Worm (Caenorhabditis elegans): ENCODE data around the gene Y51H7BR.8.

The Y51H7BR.8 gene

ce11 chrII:1519867-1520266, 853 bp downstream of the Y51H7BR.8 start (continued):
- TF ChIP-seq madf-9 (GFP tag; conservative IDR thresholded peaks at IDR 0.05) (peak; percentile 79), ztf-11 (tag; optimal IDR thresholded peaks at IDR 0.05) (no peak), sdz-12 (GFP tag; optimal IDR thresholded peaks at IDR 0.05) (no peak), daf-16 (GFP tag; optimal IDR thresholded peaks at IDR 0.05) (peak in 1 of 2 experiments; percentile 23), daf-16 (tag; optimal IDR thresholded peaks at IDR 0.05) (no peak), mdt-29 (GFP tag; IDR thresholded peaks at IDR 0.05) (no peak), lin-13 (GFP tag; optimal IDR thresholded peaks at IDR 0.05) (peak; percentile 54), nhr-102 (tag; optimal IDR thresholded peaks at IDR 0.05) (no peak), lir-3 (tag; optimal IDR thresholded peaks at IDR 0.05) (no peak), skn-1 (tag; optimal IDR thresholded peaks at IDR 0.05) (no peak), Y48G9A.11 (GFP tag; IDR thresholded peaks at IDR 0.05) (peak; percentile 65; the same call in 1 of the 2 replicates), hlh-11 (tag; optimal IDR thresholded peaks at IDR 0.05) (no peak), snpc-1.2 (GFP tag; IDR thresholded peaks at IDR 0.05) (peak; percentile 52; the same call in 1 of the 2 replicates), nhr-10 (tag; optimal IDR thresholded peaks at IDR 0.05) (no peak), vab-7 (GFP tag; IDR thresholded peaks at IDR 0.05) (peak; percentile 82), nhr-6 (tag; optimal IDR thresholded peaks at IDR 0.05) (no peak), dpl-1 (GFP tag; optimal IDR thresholded peaks at IDR 0.05) (no peak), T20F7.1 (GFP tag; optimal IDR thresholded peaks at IDR 0.05) (no peak), ctbp-1 (GFP tag; IDR thresholded peaks at IDR 0.05) (peak; percentile 72), F44E2.7 (GFP tag; IDR thresholded peaks at IDR 0.05) (no peak), nhr-76 (tag; optimal IDR thresholded peaks at IDR 0.05) (no peak), snpc-4 (tag; optimal IDR thresholded peaks at IDR 0.05) (no peak), egl-27 (tag; optimal IDR thresholded peaks at IDR 0.05) (no peak), arid-1 (GFP tag; conservative IDR thresholded peaks at IDR 0.05) (no peak), zfp-2 (tag; optimal IDR thresholded peaks at IDR 0.05) (no peak), ceh-44 (GFP tag; IDR thresholded peaks at IDR 0.05) (no peak; the same call in 1 of the 2 replicates), gei-8 (GFP tag; optimal IDR thresholded peaks at IDR 0.05) (no peak), spr-1 (tag; optimal IDR thresholded peaks at IDR 0.05) (peak; percentile 18), nhr-11 (tag; optimal IDR thresholded peaks at IDR 0.05) (peak; percentile 15), lin-39 (tag; optimal IDR thresholded peaks at IDR 0.05) (no peak), set-16 (GFP tag; IDR thresholded peaks at IDR 0.05) (peak; percentile 43; the same call in 1 of the 2 replicates), Y75B8A.6 (GFP tag; IDR thresholded peaks at IDR 0.05) (peak; percentile 60; the same call in 1 of the 2 replicates), fos-1 (tag; optimal IDR thresholded peaks at IDR 0.05) (no peak), lim-7 (GFP tag; IDR thresholded peaks at IDR 0.05) (no peak; the same call in 1 of the 2 replicates), unc-62 (GFP tag; optimal IDR thresholded peaks at IDR 0.05 in 1 of 2) (no peak), unc-62 (tag; optimal IDR thresholded peaks at IDR 0.05) (no peak), ZK337.2 (GFP tag; IDR thresholded peaks at IDR 0.05) (no peak), ceh-62 (tag; optimal IDR thresholded peaks at IDR 0.05) (no peak), Y105C5A.15 (GFP tag; IDR thresholded peaks at IDR 0.05) (0 out of 2 replicates have a peak, but pooled peaks have one; percentile 38), ces-1 (GFP tag; optimal IDR thresholded peaks at IDR 0.05) (no peak), daf-8 (GFP tag; IDR thresholded peaks at IDR 0.05) (no peak), ceh-82 (tag; optimal IDR thresholded peaks at IDR 0.05) (no peak), nhr-48 (tag; optimal IDR thresholded peaks at IDR 0.05) (no peak), madf-5 (GFP tag; IDR thresholded peaks at IDR 0.05) (peak in 1 of 2 experiments; percentile 45; a peak in 1 of 4 replicates), unc-130 (GFP tag; optimal IDR thresholded peaks at IDR 0.05) (no peak), nhr-28 (tag; optimal IDR thresholded peaks at IDR 0.05) (no peak), spr-3 (GFP tag; optimal IDR thresholded peaks at IDR 0.05) (no peak), nhr-111 (GFP tag; optimal IDR thresholded peaks at IDR 0.05) (peak; percentile 41), aha-1 (tag) (peak; percentile 42), ztf-7 (tag; optimal IDR thresholded peaks at IDR 0.05) (peak; percentile 45), mes-2 (tag; optimal IDR thresholded peaks at IDR 0.05; ENCODE audit: poor library complexity, severe bottlenecking) (peak; percentile 80), zip-11 (GFP tag; IDR thresholded peaks at IDR 0.05) (no peak), rbr-2 (tag; optimal IDR thresholded peaks at IDR 0.05) (peak; percentile 54)

Measured in whole organism, L4 larva.